Fruit fly (Drosophila melanogaster) whole organism, prepupa: ENCODE data around the gene Oseg4.
A peak's percentile ranks its signal among the peaks of the same experiment; 100 is the strongest.

ENCODE experiments used
- CG10669 ChIP-seq: fragments of 200-800 bp; sonication (Bioruptor generic); optimal IDR thresholded peaks from 3 replicates; lab custom pipeline; 2018; ENCODE audit warnings: missing biosample characterization, mild to moderate bottlenecking, missing genetic modification characterization, moderate library complexity
- CG15336 ChIP-seq: fragments of 200-800 bp; sonication (Bioruptor generic); IDR thresholded peaks from 2 replicates; pipeline ENCODE4 v1.3.6; 2022; ENCODE audit warnings: missing biosample characterization, missing genetic modification characterization
- CG1621 ChIP-seq: fragments of 200-800 bp; sonication (Bioruptor generic); optimal IDR thresholded peaks from 3 replicates; lab custom pipeline; 2018; ENCODE audit warnings: missing biosample characterization, mild to moderate bottlenecking, missing genetic modification characterization
- CG31627 ChIP-seq: fragments of 200-800 bp; sonication (Bioruptor generic); optimal IDR thresholded peaks from 3 replicates; lab custom pipeline; 2016; ENCODE audit warnings: missing biosample characterization, missing genetic modification characterization
- CG34406 ChIP-seq: fragments of 200-800 bp; sonication (Bioruptor generic); optimal IDR thresholded peaks from 3 replicates; lab custom pipeline; 2016; ENCODE audit warnings: missing biosample characterization, missing genetic modification characterization
- CG6792 ChIP-seq: fragments of 200-800 bp; sonication (Bioruptor generic); optimal IDR thresholded peaks from 3 replicates; lab custom pipeline; 2016; ENCODE audit warnings: missing biosample characterization, missing genetic modification characterization
- CG6854 ChIP-seq: fragments of 200-800 bp; sonication (Bioruptor generic); optimal IDR thresholded peaks from 2 replicates; lab custom pipeline; 2017; ENCODE audit warnings: missing biosample characterization, mild to moderate bottlenecking, missing genetic modification characterization
- Gug ChIP-seq: fragments of 200-800 bp; sonication (Bioruptor generic); IDR thresholded peaks from 2 replicates; pipeline ENCODE4 v1.3.6; 2022; ENCODE audit warnings: missing biosample characterization, missing genetic modification characterization
- Lpt ChIP-seq: fragments of 200-800 bp; sonication (Bioruptor generic); optimal IDR thresholded peaks from 3 replicates; lab custom pipeline; 2016; ENCODE audit warnings: missing biosample characterization, missing genetic modification characterization
- Sox14 ChIP-seq: fragments of 200-800 bp; sonication (Bioruptor generic); optimal IDR thresholded peaks from 3 replicates; lab custom pipeline; 2016; ENCODE audit warnings: missing biosample characterization, missing genetic modification characterization
- fd59A ChIP-seq: fragments of 200-800 bp; sonication (Bioruptor generic); optimal IDR thresholded peaks from 2 replicates; lab custom pipeline; 2017; ENCODE audit warnings: missing biosample characterization, mild to moderate bottlenecking, missing genetic modification characterization, missing genetic modification reagents
- lz ChIP-seq: fragments of 200-800 bp; sonication (Bioruptor generic); optimal IDR thresholded peaks from 3 replicates; lab custom pipeline; 2016; ENCODE audit warnings: missing biosample characterization, missing genetic modification characterization
- spab ChIP-seq: fragments of 200-800 bp; sonication (Bioruptor generic); optimal IDR thresholded peaks from 2 replicates; lab custom pipeline; 2017; ENCODE audit warnings: missing biosample characterization, mild to moderate bottlenecking, missing genetic modification characterization, missing genetic modification reagents
- svp ChIP-seq: fragments of 200-800 bp; sonication (Bioruptor generic); peaks from one replicate; lab custom pipeline; 2016; ENCODE audit warnings: missing biosample characterization, missing genetic modification characterization

DNA sequence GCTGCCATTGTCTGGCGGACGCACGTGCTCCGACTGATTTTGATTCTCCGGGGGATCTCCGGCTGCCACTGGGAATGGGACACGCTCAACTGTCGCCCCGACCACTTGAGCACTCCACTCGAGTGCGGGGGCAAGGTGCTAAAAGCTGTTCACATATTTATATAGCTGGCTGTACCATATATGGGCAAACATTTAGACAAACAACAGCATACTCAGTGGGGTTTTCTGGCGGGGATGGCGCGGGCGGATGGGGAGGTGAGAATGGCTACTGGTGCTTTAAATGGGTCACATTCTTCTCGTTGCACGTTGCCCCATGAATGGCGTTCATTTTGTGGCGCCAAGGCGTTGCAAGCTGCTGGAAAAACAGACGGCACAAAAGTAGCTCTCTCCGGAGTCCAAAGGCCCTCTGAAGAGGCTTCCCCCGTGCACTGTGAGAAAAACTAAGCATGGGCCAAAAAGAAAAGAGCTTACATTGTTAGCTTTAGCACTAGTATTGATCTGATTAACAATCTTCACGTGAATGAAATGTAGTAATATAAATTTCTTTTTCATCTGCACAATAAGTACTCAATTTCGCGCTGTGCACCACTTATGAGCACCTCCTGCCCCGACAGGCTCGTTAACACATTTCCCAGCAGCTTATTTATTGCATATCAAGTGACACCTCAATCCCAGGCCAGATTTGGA lies 44.7 kb downstream of the Oseg4 start:
- peak; percentile 52 for TF ChIP-seq lz (GFP tag; lab: Kevin White, UChicago)
- peak; percentile 59 for TF ChIP-seq CG6792 (GFP tag; lab: Kevin White, UChicago)
- peak; percentile 39 for TF ChIP-seq Lpt (GFP tag; lab: Kevin White, UChicago)
- peak; percentile 61 for TF ChIP-seq CG31627
- TF ChIP-seq CG15336 (GFP tag; lab: Robert Waterston, UW) = peak; percentile 75
- TF ChIP-seq CG6854 (GFP tag; lab: Kevin White, UChicago) = no peak
- TF ChIP-seq svp (GFP tag; lab: Kevin White, UChicago) = peak; percentile 78
- TF ChIP-seq Sox14 (GFP tag; lab: Kevin White, UChicago) = peak; percentile 75
- peak; percentile 81 for TF ChIP-seq spab (GFP tag; lab: Kevin White, UChicago)
- peak; percentile 67 for TF ChIP-seq fd59A (GFP tag; lab: Kevin White, UChicago)
- TF ChIP-seq Gug (GFP tag; lab: Robert Waterston, UW) = peak; percentile 72
- TF ChIP-seq CG10669 (GFP tag; lab: Kevin White, UChicago) = peak; percentile 81
- TF ChIP-seq CG1621 (tag; lab: Kevin White, UChicago) = peak; percentile 51
- TF ChIP-seq CG34406 (GFP tag; lab: Kevin White, UChicago) = peak; percentile 51
